Worm (Caenorhabditis elegans) whole organism, young adult: Measurements from ENCODE around the gene srj-27.

Source experiments
- F55B11.4 ChIP-seq: sonication (generic microtip); optimal IDR thresholded peaks from 2 replicates; lab custom pipeline; 2016; ENCODE audit warnings: missing compliant biosample characterization, missing genetic modification characterization, borderline replicate concordance; ENCODE audit not compliant: insufficient read depth
- ama-1 ChIP-seq, 3 experiments: fragments of 150-350 bp in 1 of 3; sonication (generic microtip) in 2 of 3; optimal IDR thresholded peaks; 2 replicates each; lab custom pipeline; 2014 to 2018; ENCODE audit warnings: missing biosample characterization in 2 of 3, missing genetic modification characterization in 2 of 3, missing genetic modification reagents in 2 of 3
- nhr-27 ChIP-seq: fragments of 200-800 bp; sonication (Bioruptor generic); optimal IDR thresholded peaks from 2 replicates; lab custom pipeline; 2018; ENCODE audit warnings: mild to moderate bottlenecking, missing genetic modification characterization, moderate library complexity, missing compliant biosample characterization

ce11 chrV:15156504-15156903, 29.2 kb upstream of the srj-27 start:
- TF ChIP-seq nhr-27 (tag; lab: Kevin White, UChicago) (no peak), ama-1 (optimal IDR thresholded peaks at IDR 0.05; lab: Kevin White, UChicago) (no peak), ama-1 (GFP tag; optimal IDR thresholded peaks at IDR 0.05; lab: Kevin White, UChicago) (no peak), F55B11.4 (tag; lab: Kevin White, UChicago) (no peak)
